Worm (Caenorhabditis elegans) whole organism, L2 larva: ENCODE results near the gene F13D12.10.

Source experiments
- R02D3.7 ChIP-seq: fragments of 150-350 bp; optimal IDR thresholded peaks from 2 replicates; lab custom pipeline; 2014; ENCODE audit warnings: missing biosample characterization, missing genetic modification characterization
- alr-1 ChIP-seq: fragments of 150-350 bp; optimal IDR thresholded peaks from 2 replicates; lab custom pipeline; 2014; ENCODE audit warnings: missing biosample characterization, missing genetic modification characterization
- ceh-16 ChIP-seq: fragments of 150-350 bp; optimal IDR thresholded peaks from 2 replicates; lab custom pipeline; 2014; ENCODE audit warnings: missing biosample characterization, missing genetic modification characterization
- ceh-82 ChIP-seq: fragments of 150-350 bp; optimal IDR thresholded peaks from 2 replicates; lab custom pipeline; 2014; ENCODE audit warnings: missing biosample characterization, missing genetic modification characterization
- elt-3 ChIP-seq: sonication (generic microtip); optimal IDR thresholded peaks from 2 replicates; lab custom pipeline; 2017; ENCODE audit warnings: missing biosample characterization, missing genetic modification characterization
- lin-13 ChIP-seq: fragments of 150-350 bp; optimal IDR thresholded peaks from 2 replicates; lab custom pipeline; 2014; ENCODE audit warnings: missing biosample characterization, missing genetic modification reagents, missing genetic modification characterization
- lin-39 ChIP-seq: fragments of 150-350 bp; optimal IDR thresholded peaks from 2 replicates; lab custom pipeline; 2014; ENCODE audit warnings: missing biosample characterization, missing genetic modification reagents, missing genetic modification characterization
- lsy-2 ChIP-seq, 2 experiments: fragments of 150-350 bp in 1 of 2; sonication (generic microtip) in 1 of 2; optimal IDR thresholded peaks; 2 replicates each; lab custom pipeline; 2014 to 2017; ENCODE audit warnings: missing biosample characterization in 2 of 2, missing genetic modification characterization in 2 of 2
- mbf-1 ChIP-seq: sonication (generic microtip); optimal IDR thresholded peaks from 2 replicates; lab custom pipeline; 2017; ENCODE audit warnings: missing biosample characterization, missing genetic modification characterization
- nhr-23 ChIP-seq: fragments of 150-350 bp; optimal IDR thresholded peaks from 2 replicates; lab custom pipeline; 2014; ENCODE audit warnings: missing biosample characterization, missing genetic modification reagents, missing genetic modification characterization
- nhr-25 ChIP-seq: fragments of 150-350 bp; sonication (generic microtip); optimal IDR thresholded peaks from 3 replicates; lab custom pipeline; 2014; ENCODE audit warnings: missing biosample characterization, missing genetic modification characterization
- peb-1 ChIP-seq: fragments of 150-350 bp; optimal IDR thresholded peaks from 2 replicates; lab custom pipeline; 2014; ENCODE audit warnings: missing biosample characterization, missing genetic modification characterization
- sma-3 ChIP-seq: sonication (generic microtip); optimal IDR thresholded peaks from 2 replicates; lab custom pipeline; 2016; ENCODE audit warnings: missing genetic modification reagents, missing genetic modification characterization, missing compliant biosample characterization
- sma-9 ChIP-seq, 2 experiments: fragments of 150-350 bp in 1 of 2; sonication (generic microtip) in 1 of 2; optimal IDR thresholded peaks; 2 replicates each; lab custom pipeline; 2014 to 2016; ENCODE audit warnings: missing genetic modification characterization in 2 of 2, mild to moderate bottlenecking in 1 of 2, missing biosample characterization in 1 of 2, missing compliant biosample characterization in 1 of 2, missing genetic modification reagents in 1 of 2, moderate library complexity in 1 of 2
- snpc-4 ChIP-seq: fragments of 150-350 bp; optimal IDR thresholded peaks from 2 replicates; lab custom pipeline; 2014; ENCODE audit warnings: missing biosample characterization, missing genetic modification characterization
- unc-62 ChIP-seq: fragments of 150-350 bp; optimal IDR thresholded peaks from 2 replicates; lab custom pipeline; 2014; ENCODE audit warnings: missing biosample characterization, missing genetic modification reagents, missing genetic modification characterization
- zag-1 ChIP-seq: fragments of 150-350 bp; optimal IDR thresholded peaks from 2 replicates; lab custom pipeline; 2014; ENCODE audit warnings: missing biosample characterization, missing genetic modification characterization
- ztf-1 ChIP-seq: fragments of 200-800 bp; sonication (Bioruptor generic); conservative IDR thresholded peaks from 2 replicates; pipeline ENCODE4 v1.3.6; 2022; ENCODE audit warnings: missing genetic modification characterization, missing compliant biosample characterization

Gene F13D12.10

ce11 chrII:11761806-11762512 lies 48.4 kb downstream of the F13D12.10 start (continued):
- TF ChIP-seq ceh-16 (tag; lab: Kevin White, UChicago), result no peak
- TF ChIP-seq nhr-23, result no peak
- peak; percentile 62 for TF ChIP-seq snpc-4
- no peak for TF ChIP-seq unc-62 (GFP tag; lab: Kevin White, UChicago)
- TF ChIP-seq sma-9 (GFP tag; optimal IDR thresholded peaks at IDR 0.05; lab: Kevin White, UChicago), result no peak
- TF ChIP-seq sma-9 (tag; optimal IDR thresholded peaks at IDR 0.05; lab: Kevin White, UChicago), result no peak
- TF ChIP-seq mbf-1 (tag; lab: Kevin White, UChicago), result no peak
- TF ChIP-seq ztf-1 (GFP tag; lab: Robert Waterston, UW), result 0 out of 2 replicates have a peak, but pooled peaks have one; percentile 51
- TF ChIP-seq lin-39 (tag; lab: Kevin White, UChicago), result no peak
- peak in 1 of 2 experiments; percentile 89 for TF ChIP-seq lsy-2 (tag; optimal IDR thresholded peaks at IDR 0.05; lab: Kevin White, UChicago)
- no peak for TF ChIP-seq peb-1
- TF ChIP-seq ceh-82 (tag; lab: Kevin White, UChicago), result no peak
- TF ChIP-seq R02D3.7 (tag; lab: Kevin White, UChicago), result no peak
- no peak for TF ChIP-seq alr-1
- TF ChIP-seq elt-3, result no peak
- no peak for TF ChIP-seq nhr-25 (tag; lab: Kevin White, UChicago)
- no peak for TF ChIP-seq sma-3 (GFP tag; lab: Kevin White, UChicago)
- TF ChIP-seq lin-13 (GFP tag; lab: Kevin White, UChicago), result peak; percentile 82
- TF ChIP-seq, all 48 proteins: peak for 12

- TF ChIP-seq zag-1, result no peak
Observed at ce11 chrII:11765506-11766152, 52.0 kb downstream of the F13D12.10 start.
